Fruit fly (Drosophila melanogaster): ENCODE data around the gene Pax.

DNA sequence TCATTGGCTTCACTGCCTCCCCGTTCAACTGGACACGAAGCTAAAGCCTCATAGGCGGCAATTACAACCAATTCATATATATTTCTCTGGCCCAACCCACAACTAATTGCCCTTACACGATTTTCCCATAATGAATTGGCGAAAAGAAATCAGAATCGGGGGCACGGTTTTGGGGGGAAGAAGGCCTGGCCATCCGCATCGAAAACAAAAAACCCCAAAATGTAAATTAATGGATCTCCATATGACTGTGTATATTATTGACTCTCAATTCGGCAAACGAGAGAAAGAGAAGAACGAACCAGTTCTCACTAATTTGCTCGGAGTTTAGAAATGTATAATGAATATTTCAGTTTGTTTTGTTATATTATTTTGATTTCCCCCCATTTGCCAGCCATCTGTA, 37.4 kb downstream of the Pax start:
- TF ChIP-seq EcR (GFP tag; optimal IDR thresholded peaks at IDR 0.05) (peak; percentile 25), CG15710 (tag; optimal IDR thresholded peaks at IDR 0.05) (no peak), CG8159 (tag; optimal IDR thresholded peaks at IDR 0.05) (no peak), CG4496 (GFP tag; IDR thresholded peaks at IDR 0.05) (no peak), D1 (tag; optimal IDR thresholded peaks at IDR 0.05) (no peak), CG8301 (tag; optimal IDR thresholded peaks at IDR 0.05) (no peak), CG14655 (GFP tag; optimal IDR thresholded peaks at IDR 0.05) (no peak), Pif1A (GFP tag; optimal IDR thresholded peaks at IDR 0.05) (no peak), Ets98B (GFP tag; IDR thresholded peaks at IDR 0.05) (no peak)
